Fruit fly (Drosophila melanogaster) whole organism, prepupa: Measurements from ENCODE around the gene CG16964.
"Not testable (repeated sequence)": the region's sequence is repeated elsewhere in the genome, so short reads cannot be mapped to it uniquely, and the experiment has no call there.

ENCODE experiments used
- CG10669 ChIP-seq: fragments of 200-800 bp; sonication (Bioruptor generic); optimal IDR thresholded peaks from 3 replicates; lab custom pipeline; 2018; ENCODE audit warnings: missing biosample characterization, mild to moderate bottlenecking, missing genetic modification characterization, moderate library complexity
- CG11902 ChIP-seq: fragments of 200-800 bp; sonication (Bioruptor generic); optimal IDR thresholded peaks from 3 replicates; lab custom pipeline; 2016; ENCODE audit warnings: missing biosample characterization, missing genetic modification characterization
- CG1621 ChIP-seq: fragments of 200-800 bp; sonication (Bioruptor generic); optimal IDR thresholded peaks from 3 replicates; lab custom pipeline; 2018; ENCODE audit warnings: missing biosample characterization, mild to moderate bottlenecking, missing genetic modification characterization
- CG32006 ChIP-seq: fragments of 200-800 bp; sonication (Bioruptor generic); optimal IDR thresholded peaks from 3 replicates; lab custom pipeline; 2017; ENCODE audit warnings: missing biosample characterization, mild to moderate bottlenecking, missing genetic modification characterization
- CG34406 ChIP-seq: fragments of 200-800 bp; sonication (Bioruptor generic); optimal IDR thresholded peaks from 3 replicates; lab custom pipeline; 2016; ENCODE audit warnings: missing biosample characterization, missing genetic modification characterization
- CG3919 ChIP-seq: fragments of 200-800 bp; sonication (Bioruptor generic); optimal IDR thresholded peaks from 3 replicates; lab custom pipeline; 2016; ENCODE audit warnings: missing biosample characterization, missing genetic modification characterization
- CG6163 ChIP-seq: fragments of 200-800 bp; sonication (Bioruptor generic); IDR thresholded peaks from 3 replicates; pipeline ENCODE4 v1.3.6; 2022; ENCODE audit warnings: missing biosample characterization, missing genetic modification characterization
- CG6276 ChIP-seq: fragments of 200-800 bp; sonication (Bioruptor generic); optimal IDR thresholded peaks from 2 replicates; lab custom pipeline; 2017; ENCODE audit warnings: missing biosample characterization, mild to moderate bottlenecking, missing genetic modification characterization
- CG6854 ChIP-seq: fragments of 200-800 bp; sonication (Bioruptor generic); optimal IDR thresholded peaks from 2 replicates; lab custom pipeline; 2017; ENCODE audit warnings: missing biosample characterization, mild to moderate bottlenecking, missing genetic modification characterization
- CG7368 ChIP-seq: fragments of 200-800 bp; sonication (Bioruptor generic); optimal IDR thresholded peaks from 3 replicates; lab custom pipeline; 2016; ENCODE audit warnings: missing biosample characterization, missing genetic modification characterization
- CG8119 ChIP-seq: fragments of 200-800 bp; sonication (Bioruptor generic); IDR thresholded peaks from 3 replicates; pipeline ENCODE4 v1.3.6; 2022; ENCODE audit warnings: missing biosample characterization, missing genetic modification characterization
- CG8319 ChIP-seq: fragments of 200-800 bp; sonication (Bioruptor generic); optimal IDR thresholded peaks from 3 replicates; lab custom pipeline; 2016; ENCODE audit warnings: missing biosample characterization, missing genetic modification characterization
- CG8632 ChIP-seq: fragments of 200-800 bp; sonication (Bioruptor generic); optimal IDR thresholded peaks from 3 replicates; lab custom pipeline; 2016; ENCODE audit warnings: missing biosample characterization, missing genetic modification characterization
- CG9139 ChIP-seq: fragments of 200-800 bp; sonication (Bioruptor generic); optimal IDR thresholded peaks from 3 replicates; lab custom pipeline; 2017; ENCODE audit warnings: missing biosample characterization, mild to moderate bottlenecking, missing genetic modification characterization
- Eip75B ChIP-seq: fragments of 200-800 bp; sonication (Bioruptor generic); optimal IDR thresholded peaks from 3 replicates; lab custom pipeline; 2016; ENCODE audit warnings: missing biosample characterization, missing genetic modification characterization
- Eip93F ChIP-seq: fragments of 200-800 bp; sonication (Bioruptor generic); optimal IDR thresholded peaks from 2 replicates; lab custom pipeline; 2016; ENCODE audit warnings: missing biosample characterization, mild to moderate bottlenecking, missing genetic modification characterization
- Ets21C ChIP-seq: fragments of 200-800 bp; sonication (Bioruptor generic); optimal IDR thresholded peaks from 3 replicates; lab custom pipeline; 2016; ENCODE audit warnings: missing biosample characterization, missing genetic modification characterization
- Hr39 ChIP-seq: fragments of 200-800 bp; sonication (Bioruptor generic); optimal IDR thresholded peaks from 2 replicates; lab custom pipeline; 2016; ENCODE audit warnings: missing biosample characterization, missing genetic modification characterization
- Lpt ChIP-seq: fragments of 200-800 bp; sonication (Bioruptor generic); optimal IDR thresholded peaks from 3 replicates; lab custom pipeline; 2016; ENCODE audit warnings: missing biosample characterization, missing genetic modification characterization
- Met ChIP-seq: fragments of 200-800 bp; sonication (Bioruptor generic); optimal IDR thresholded peaks from 3 replicates; lab custom pipeline; 2016; ENCODE audit warnings: missing biosample characterization, missing genetic modification characterization
- OdsH ChIP-seq: fragments of 200-800 bp; sonication (Bioruptor generic); optimal IDR thresholded peaks from 3 replicates; lab custom pipeline; 2016; ENCODE audit warnings: missing biosample characterization, missing genetic modification characterization
- Sox14 ChIP-seq: fragments of 200-800 bp; sonication (Bioruptor generic); optimal IDR thresholded peaks from 3 replicates; lab custom pipeline; 2016; ENCODE audit warnings: missing biosample characterization, missing genetic modification characterization
- achi ChIP-seq: fragments of 200-800 bp; sonication (Bioruptor generic); optimal IDR thresholded peaks from 3 replicates; lab custom pipeline; 2016; ENCODE audit warnings: missing biosample characterization, missing genetic modification characterization
- acj6 ChIP-seq: fragments of 200-800 bp; sonication (Bioruptor generic); optimal IDR thresholded peaks from 3 replicates; lab custom pipeline; 2016; ENCODE audit warnings: missing biosample characterization, missing genetic modification characterization
- dsx ChIP-seq: fragments of 200-800 bp; optimal IDR thresholded peaks from 3 replicates; lab custom pipeline; 2019; ENCODE audit warnings: missing biosample characterization, mild to moderate bottlenecking, missing genetic modification characterization, moderate library complexity; ENCODE audit not compliant: poor library complexity, severe bottlenecking
- esn ChIP-seq: fragments of 200-800 bp; sonication (Bioruptor generic); optimal IDR thresholded peaks from 2 replicates; lab custom pipeline; 2016; ENCODE audit warnings: missing biosample characterization, mild to moderate bottlenecking, missing genetic modification characterization, moderate library complexity
- fkh ChIP-seq: fragments of 200-800 bp; sonication (Bioruptor generic); optimal IDR thresholded peaks from 3 replicates; lab custom pipeline; 2017; ENCODE audit warnings: missing biosample characterization, mild to moderate bottlenecking, missing genetic modification characterization, moderate library complexity
- net ChIP-seq: fragments of 200-800 bp; sonication (Bioruptor generic); optimal IDR thresholded peaks from 3 replicates; lab custom pipeline; 2016; ENCODE audit warnings: missing biosample characterization, missing genetic modification characterization

Gene CG16964

dm6 chr2L:11989729-11990128 is 42.0 kb downstream of the CG16964 start, which contains the start of the genes zuc and dgt2:
TSS of gene zuc (minus strand) at chr2L:11989882.
TSS of gene dgt2 (plus strand) at chr2L:11989936.
- TF ChIP-seq Ets21C = no peak
- TF ChIP-seq CG34406 = no peak
- no peak for TF ChIP-seq CG7368
- no peak for TF ChIP-seq achi (GFP tag; lab: Kevin White, UChicago)
- no peak for TF ChIP-seq CG6276 (GFP tag; lab: Kevin White, UChicago)

- TF ChIP-seq Hr39 (GFP tag; lab: Kevin White, UChicago) (no peak), CG7368 (no peak), CG8632 (GFP tag; lab: Kevin White, UChicago) (no peak), CG11902 (no peak), dsx (GFP tag; lab: Kevin White, UChicago) (peak; percentile 5), CG9139 (no peak), Met (GFP tag; lab: Kevin White, UChicago) (no peak), CG6163 (GFP tag; lab: Robert Waterston, UW) (no peak), CG3919 (GFP tag; lab: Kevin White, UChicago) (no peak), esn (peak; percentile 3), CG32006 (no peak), fkh (GFP tag; lab: Kevin White, UChicago) (peak; percentile 78), Lpt (GFP tag; lab: Kevin White, UChicago) (no peak), CG8319 (GFP tag; lab: Kevin White, UChicago) (no peak), Eip93F (GFP tag; lab: Kevin White, UChicago) (no peak), CG10669 (GFP tag; lab: Kevin White, UChicago) (no peak), Sox14 (GFP tag; lab: Kevin White, UChicago) (peak; percentile 66), CG1621 (tag; lab: Kevin White, UChicago) (peak; percentile 18)
- TF ChIP-seq, all 60 proteins: peak for 5
Measured at dm6 chr2L:11990458-11991065, 42.8 kb downstream of the CG16964 start, which contains the start of gene escl. TSS of gene escl (plus strand) at chr2L:11990927.

dm6 chr2L:11992602-11993001 is 44.9 kb downstream of the CG16964 start, which contains the start of gene Ada1-2:
TSS of gene Ada1-2 (plus strand) at chr2L:11992902.
- not testable (repeated sequence) for TF ChIP-seq acj6 (GFP tag; lab: Kevin White, UChicago); fkh (GFP tag; lab: Kevin White, UChicago); OdsH
- TF ChIP-seq, all 60 proteins: peak for 0; not testable (repeated sequence) for 60

dm6 chr2L:11995332-11995790 is 47.6 kb downstream of the CG16964 start, which contains the start of the genes CG18789 and Qtzl:
TSS of gene CG18789 (minus strand) at chr2L:11995432.
TSS of gene Qtzl (plus strand) at chr2L:11995740.
- TF ChIP-seq esn; CG8119 (GFP tag; lab: Robert Waterston, UW); net (GFP tag; lab: Kevin White, UChicago): not testable (repeated sequence)

- TF ChIP-seq CG6854 (GFP tag; lab: Kevin White, UChicago); Eip75B (GFP tag; lab: Kevin White, UChicago); CG8119 (GFP tag; lab: Robert Waterston, UW): not testable (repeated sequence)
Measured at dm6 chr2L:11996509-11996908, 48.8 kb downstream of the CG16964 start, which contains the start of gene Ada1-1. TSS of gene Ada1-1 (plus strand) at chr2L:11996809.
